Worm (Caenorhabditis elegans) whole organism, early embryonic: Measurements from ENCODE around the gene F59B10.4.

Experiments used
- F13C5.2 ChIP-seq: sonication (generic microtip); optimal IDR thresholded peaks from 2 replicates; lab custom pipeline; 2017; ENCODE audit warnings: mild to moderate bottlenecking, missing genetic modification characterization, inconsistent platforms, missing compliant biosample characterization
- ama-1 ChIP-seq: fragments of 150-350 bp; optimal IDR thresholded peaks from 2 replicates; lab custom pipeline; 2014
- hmg-4 ChIP-seq: fragments of 200-800 bp; sonication (Bioruptor generic); optimal IDR thresholded peaks from 2 replicates; lab custom pipeline; 2018; ENCODE audit warnings: mild to moderate bottlenecking, missing genetic modification characterization, missing compliant biosample characterization
- sea-1 ChIP-seq: fragments of 200-800 bp; sonication (Bioruptor generic); conservative IDR thresholded peaks from 2 replicates; pipeline ENCODE4 v1.3.6; 2022; ENCODE audit warnings: missing genetic modification characterization, missing compliant biosample characterization
- tra-4 ChIP-seq: sonication (generic microtip); optimal IDR thresholded peaks from 2 replicates; lab custom pipeline; 2017; ENCODE audit warnings: missing genetic modification characterization, missing compliant biosample characterization

DNA sequence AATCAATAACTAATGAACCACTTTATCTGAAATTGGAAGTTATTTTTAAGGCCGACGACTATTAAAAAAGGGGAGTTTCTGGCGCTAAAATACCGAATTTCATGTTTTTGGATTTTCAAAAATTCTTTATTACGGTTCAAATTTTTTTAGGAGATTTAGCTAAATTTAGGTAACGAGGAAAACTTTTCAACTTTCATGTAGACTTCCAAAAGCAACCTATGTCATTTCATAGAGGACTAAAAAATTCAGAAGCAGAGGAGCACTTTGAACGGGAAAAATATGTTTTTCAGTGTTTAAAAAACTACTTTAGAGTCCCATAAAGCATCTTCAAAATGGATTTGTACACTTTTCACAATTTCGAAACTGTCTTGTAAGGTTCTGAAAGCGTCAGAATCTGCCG lies 5.5 kb downstream of the F59B10.4 start:
- TF ChIP-seq sea-1 (GFP tag; lab: Robert Waterston, UW), result no peak
- TF ChIP-seq ama-1 (lab: Kevin White, UChicago), result no peak
- TF ChIP-seq F13C5.2 (tag; lab: Kevin White, UChicago), result no peak
- no peak for TF ChIP-seq hmg-4 (GFP tag; lab: Kevin White, UChicago)
- no peak for TF ChIP-seq tra-4 (tag; lab: Kevin White, UChicago)
